Worm (Caenorhabditis elegans): Measurements from ENCODE around the gene cyp-33B1.

cyp-33B1 gene

DNA sequence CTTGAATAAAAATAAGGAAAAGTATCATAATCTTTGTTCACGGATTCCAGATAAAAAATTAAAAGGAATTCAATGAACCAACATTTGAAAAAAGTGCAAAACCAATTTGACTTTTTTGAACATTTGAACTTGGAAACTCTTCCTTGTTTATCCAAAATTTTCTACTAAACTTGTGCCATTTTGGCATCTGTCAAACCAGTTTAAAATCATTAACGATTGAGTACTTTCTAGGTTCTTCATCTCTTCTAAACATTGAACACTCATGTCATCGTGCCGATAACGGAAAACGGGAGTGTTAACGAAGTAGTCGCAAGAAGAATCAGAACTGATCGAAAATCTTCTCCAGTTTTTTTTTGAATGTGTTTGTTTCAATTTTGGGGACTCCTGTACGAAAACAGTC lies 43.1 kb downstream of the cyp-33B1 start (continued):
- no peak for TF ChIP-seq nhr-76 (tag; optimal IDR thresholded peaks at IDR 0.05)
- no peak for TF ChIP-seq unc-98 (GFP tag; IDR thresholded peaks at IDR 0.05)
- TF ChIP-seq aly-2 (tag; optimal IDR thresholded peaks at IDR 0.05): no peak
- TF ChIP-seq elt-3 (tag; optimal IDR thresholded peaks at IDR 0.05): peak in 2 of 6 experiments; percentile 9 to 12
- TF ChIP-seq aha-1 (tag; optimal IDR thresholded peaks at IDR 0.05): no peak
- no peak for TF ChIP-seq mdl-1 (tag; optimal IDR thresholded peaks at IDR 0.05)
- TF ChIP-seq ets-5 (GFP tag; IDR thresholded peaks at IDR 0.05): no peak
- TF ChIP-seq skn-1 (tag; optimal IDR thresholded peaks at IDR 0.05): no peak
- no peak for TF ChIP-seq egl-13 (tag; optimal IDR thresholded peaks at IDR 0.05)
- TF ChIP-seq fos-1 (tag; optimal IDR thresholded peaks at IDR 0.05): no peak
- peak in 1 of 2 experiments; percentile 24 for TF ChIP-seq lin-35 (GFP tag; optimal IDR thresholded peaks at IDR 0.05)
- peak; percentile 53 for TF ChIP-seq grh-1 (GFP tag; IDR thresholded peaks at IDR 0.05)
- TF ChIP-seq snpc-4 (tag; optimal IDR thresholded peaks at IDR 0.05): no peak
- TF ChIP-seq unc-62 (GFP tag; optimal IDR thresholded peaks at IDR 0.05): no peak
- no peak for TF ChIP-seq isw-1 (GFP tag; IDR thresholded peaks at IDR 0.05)
- TF ChIP-seq nhr-71 (tag; optimal IDR thresholded peaks at IDR 0.05): peak; percentile 32
- TF ChIP-seq nhr-77 (tag; optimal IDR thresholded peaks at IDR 0.05): no peak
- TF ChIP-seq jun-1 (tag; optimal IDR thresholded peaks at IDR 0.05): no peak
- TF ChIP-seq vab-15 (tag; optimal IDR thresholded peaks at IDR 0.05): no peak
- TF ChIP-seq nhr-20 (tag; optimal IDR thresholded peaks at IDR 0.05): peak; percentile 39
- TF ChIP-seq lin-15B (tag; optimal IDR thresholded peaks at IDR 0.05): no peak
- no peak for TF ChIP-seq tlp-1 (tag; optimal IDR thresholded peaks at IDR 0.05)
- no peak for TF ChIP-seq ceh-82 (tag; optimal IDR thresholded peaks at IDR 0.05)
- TF ChIP-seq unc-130 (tag; optimal IDR thresholded peaks at IDR 0.05): no peak
- TF ChIP-seq zag-1 (tag; optimal IDR thresholded peaks at IDR 0.05): no peak
- TF ChIP-seq egl-27 (tag; optimal IDR thresholded peaks at IDR 0.05): no peak
- TF ChIP-seq ceh-8 (GFP tag; optimal IDR thresholded peaks at IDR 0.05): no peak
- TF ChIP-seq efl-1 (optimal IDR thresholded peaks at IDR 0.05): no peak
- TF ChIP-seq efl-1 (GFP tag; optimal IDR thresholded peaks at IDR 0.05 in 1 of 2): no peak
- no peak for TF ChIP-seq xbp-1 (tag; optimal IDR thresholded peaks at IDR 0.05)
- peak; percentile 47 for TF ChIP-seq blmp-1 (tag; optimal IDR thresholded peaks at IDR 0.05)
- no peak for TF ChIP-seq ceh-88 (GFP tag; IDR thresholded peaks at IDR 0.05)
- no peak for TF ChIP-seq sup-37 (GFP tag; optimal IDR thresholded peaks at IDR 0.05)
- TF ChIP-seq ztf-4 (tag; optimal IDR thresholded peaks at IDR 0.05): no peak
- TF ChIP-seq C04F5.9 (tag; optimal IDR thresholded peaks at IDR 0.05): no peak
- TF ChIP-seq zip-4 (GFP tag; optimal IDR thresholded peaks at IDR 0.05): no peak
- TF ChIP-seq fkh-8 (tag; optimal IDR thresholded peaks at IDR 0.05): no peak
- no peak for TF ChIP-seq unc-30 (tag; optimal IDR thresholded peaks at IDR 0.05)
- TF ChIP-seq pqm-1 (tag; optimal IDR thresholded peaks at IDR 0.05): no peak
- no peak for TF ChIP-seq mep-1 (tag; optimal IDR thresholded peaks at IDR 0.05)
- TF ChIP-seq nhr-28 (tag; optimal IDR thresholded peaks at IDR 0.05): no peak
- TF ChIP-seq unc-86 (tag; optimal IDR thresholded peaks at IDR 0.05): no peak
- no peak for TF ChIP-seq lin-39 (tag; optimal IDR thresholded peaks at IDR 0.05)
- peak; percentile 40 for TF ChIP-seq lin-14 (GFP tag; optimal IDR thresholded peaks at IDR 0.05)
- TF ChIP-seq snu-23 (GFP tag; optimal IDR thresholded peaks at IDR 0.05): no peak
- TF ChIP-seq fkh-4 (tag; optimal IDR thresholded peaks at IDR 0.05; ENCODE audit: borderline replicate concordance): no peak
- TF ChIP-seq alr-1 (tag; optimal IDR thresholded peaks at IDR 0.05; ENCODE audit: borderline replicate concordance): no peak
- no peak for TF ChIP-seq C16A3.4 (tag; optimal IDR thresholded peaks at IDR 0.05)
- TF ChIP-seq pag-3 (tag; optimal IDR thresholded peaks at IDR 0.05; ENCODE audit: borderline replicate concordance, insufficient read depth): no peak
